Fruit fly (Drosophila melanogaster) S2 (cell line): Measurements from ENCODE around the gene CG13043.

ENCODE experiments used
- CG8478 ChIP-seq: fragments of >200 bp; optimal IDR thresholded peaks from 2 replicates; lab custom pipeline; 2018
- CTCF ChIP-seq, 2 experiments: fragments of >200 bp; optimal IDR thresholded peaks; 2 replicates each; lab custom pipeline; 2018

DNA sequence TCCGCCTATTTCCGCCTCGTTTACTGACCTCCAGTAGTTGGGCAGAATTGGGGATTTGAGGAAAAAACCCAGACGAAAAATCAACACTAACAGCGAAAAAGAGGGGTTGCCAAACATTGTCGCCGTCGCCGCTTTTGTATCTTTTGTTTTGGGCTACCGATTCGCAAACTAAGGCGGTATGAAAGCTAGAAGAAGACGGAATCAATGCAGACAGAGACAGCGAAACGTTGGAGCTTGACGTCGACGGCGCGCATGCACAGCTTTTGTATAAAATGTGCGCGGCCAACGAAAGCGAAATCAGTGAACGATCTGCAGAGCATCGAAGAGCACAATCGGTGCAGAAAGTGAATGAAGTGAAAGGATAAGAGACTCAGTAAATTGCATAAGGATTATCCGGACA is 33.0 kb upstream of the CG13043 start, which contains the start of gene CG4998:
- TF ChIP-seq CTCF (optimal IDR thresholded peaks at IDR 0.05; lab: Kevin White, UChicago) (no peak), CG8478 (lab: Kevin White, UChicago) (no peak)
